Fruit fly (Drosophila melanogaster) whole organism, embryonic: Measurements from ENCODE around the gene CG10584.

Experiments
- Atf3 ChIP-seq: fragments of 200-800 bp; sonication (Bioruptor generic); optimal IDR thresholded peaks from 3 replicates; lab custom pipeline; 2016; ENCODE audit warnings: missing biosample characterization, missing genetic modification characterization
- CG11093 ChIP-seq: fragments of 200-800 bp; sonication (Bioruptor generic); IDR thresholded peaks from 3 replicates; pipeline ENCODE4 v1.3.6; 2022; ENCODE audit warnings: missing biosample characterization, missing genetic modification characterization
- CG11696 ChIP-seq: fragments of 200-800 bp; sonication (Bioruptor generic); IDR thresholded peaks from 2 replicates; pipeline ENCODE4 v1.3.6; 2022; ENCODE audit warnings: missing biosample characterization, missing genetic modification characterization
- CG12391 ChIP-seq: fragments of 200-800 bp; sonication (Bioruptor generic); optimal IDR thresholded peaks from 3 replicates; lab custom pipeline; 2018; ENCODE audit warnings: missing biosample characterization, mild to moderate bottlenecking, missing genetic modification characterization, moderate library complexity
- CG15479 ChIP-seq: fragments of 200-800 bp; sonication (Bioruptor generic); optimal IDR thresholded peaks from 3 replicates; lab custom pipeline; 2019; ENCODE audit warnings: missing biosample characterization, mild to moderate bottlenecking, missing genetic modification characterization, moderate library complexity
- CG15601 ChIP-seq: fragments of 200-800 bp; sonication (Bioruptor generic); optimal IDR thresholded peaks from 3 replicates; lab custom pipeline; 2019; ENCODE audit warnings: missing biosample characterization, mild to moderate bottlenecking, missing genetic modification characterization, moderate library complexity
- CG17802 ChIP-seq: fragments of 200-800 bp; sonication (Bioruptor generic); optimal IDR thresholded peaks from 2 replicates; lab custom pipeline; 2018; ENCODE audit warnings: missing biosample characterization, mild to moderate bottlenecking, missing genetic modification characterization, moderate library complexity
- CG31365 ChIP-seq: fragments of 200-800 bp; sonication (Bioruptor generic); optimal IDR thresholded peaks from 2 replicates; lab custom pipeline; 2018; ENCODE audit warnings: missing biosample characterization, mild to moderate bottlenecking, missing genetic modification characterization
- CG32772 ChIP-seq: fragments of 200-800 bp; sonication (Bioruptor generic); IDR thresholded peaks from 2 replicates; pipeline ENCODE4 v1.3.6; 2022; ENCODE audit warnings: missing biosample characterization, missing genetic modification characterization
- CG33213 ChIP-seq: fragments of 200-800 bp; sonication (Bioruptor generic); optimal IDR thresholded peaks from 3 replicates; lab custom pipeline; 2016; ENCODE audit warnings: missing biosample characterization, missing genetic modification characterization
- CG3847 ChIP-seq: fragments of 200-800 bp; sonication (Bioruptor generic); IDR thresholded peaks from 2 replicates; pipeline ENCODE4 v1.3.6; 2022; ENCODE audit warnings: missing biosample characterization, missing genetic modification characterization
- CG4360 ChIP-seq: fragments of 200-800 bp; sonication (Bioruptor generic); IDR thresholded peaks from 2 replicates; pipeline ENCODE4 v1.3.6; 2022; ENCODE audit warnings: missing biosample characterization, missing genetic modification characterization
- CG4424 ChIP-seq: fragments of 200-800 bp; sonication (Bioruptor generic); optimal IDR thresholded peaks from 3 replicates; lab custom pipeline; 2016; ENCODE audit warnings: missing biosample characterization, missing genetic modification characterization
- CG4617 ChIP-seq: fragments of 200-800 bp; sonication (Bioruptor generic); optimal IDR thresholded peaks from 3 replicates; lab custom pipeline; 2016; ENCODE audit warnings: missing biosample characterization, missing genetic modification characterization, borderline replicate concordance
- CG8478 ChIP-seq: fragments of >200 bp; optimal IDR thresholded peaks from 2 replicates; lab custom pipeline; 2018
- Chrac-16 ChIP-seq: fragments of 200-800 bp; sonication (Bioruptor generic); optimal IDR thresholded peaks from 3 replicates; lab custom pipeline; 2016; ENCODE audit warnings: missing biosample characterization, missing genetic modification characterization
- Fer2 ChIP-seq: fragments of 200-800 bp; sonication (Bioruptor generic); optimal IDR thresholded peaks from 2 replicates; lab custom pipeline; 2018; ENCODE audit warnings: missing biosample characterization, mild to moderate bottlenecking, missing genetic modification characterization, moderate library complexity
- Hr51 ChIP-seq, 2 experiments: fragments of 200-800 bp; sonication (Bioruptor generic); optimal IDR thresholded peaks; 2 replicates in 1 of 2; 3 replicates in 1 of 2; lab custom pipeline; 2016 to 2018; ENCODE audit warnings: missing biosample characterization in 2 of 2, missing genetic modification characterization in 2 of 2, mild to moderate bottlenecking in 1 of 2, moderate library complexity in 1 of 2
- Lim3 ChIP-seq: fragments of 200-800 bp; sonication (Bioruptor generic); IDR thresholded peaks from 2 replicates; pipeline ENCODE4 v1.3.6; 2022; ENCODE audit warnings: missing biosample characterization, missing genetic modification characterization
- MTF-1 ChIP-seq: fragments of 200-800 bp; sonication (Bioruptor generic); optimal IDR thresholded peaks from 2 replicates; lab custom pipeline; 2018; ENCODE audit warnings: missing biosample characterization, mild to moderate bottlenecking, missing genetic modification characterization, borderline replicate concordance
- Med ChIP-seq: fragments of 200-800 bp; sonication (Bioruptor generic); peaks from one replicate; lab custom pipeline; 2016; ENCODE audit warnings: missing biosample characterization, missing genetic modification characterization, mild to moderate bottlenecking, inconsistent platforms, moderate library complexity
- Nf-YC ChIP-seq: fragments of 200-800 bp; optimal IDR thresholded peaks from 3 replicates; lab custom pipeline; 2019; ENCODE audit warnings: missing biosample characterization, mild to moderate bottlenecking, missing genetic modification characterization, moderate library complexity
- NfI ChIP-seq: fragments of 200-800 bp; sonication (Bioruptor generic); optimal IDR thresholded peaks from 3 replicates; lab custom pipeline; 2018; ENCODE audit warnings: missing biosample characterization, mild to moderate bottlenecking, missing genetic modification characterization, moderate library complexity
- Sox100B ChIP-seq: fragments of 200-800 bp; sonication (Bioruptor generic); optimal IDR thresholded peaks from 3 replicates; lab custom pipeline; 2018; ENCODE audit warnings: missing biosample characterization, mild to moderate bottlenecking, missing genetic modification characterization
- Xrp1 ChIP-seq: fragments of 200-800 bp; sonication (Bioruptor generic); IDR thresholded peaks from 2 replicates; pipeline ENCODE4 v1.3.6; 2022; ENCODE audit warnings: missing biosample characterization, missing genetic modification characterization
- crol ChIP-seq: fragments of 200-800 bp; sonication (Bioruptor generic); IDR thresholded peaks from 2 replicates; pipeline ENCODE4 v1.3.6; 2022; ENCODE audit warnings: missing biosample characterization, missing genetic modification characterization
- crp ChIP-seq, 2 experiments: fragments of 200-800 bp; sonication (Bioruptor generic); optimal IDR thresholded peaks; 2 replicates in 1 of 2; 3 replicates in 1 of 2; lab custom pipeline; 2017; ENCODE audit warnings: missing biosample characterization in 2 of 2, missing genetic modification characterization in 2 of 2, mild to moderate bottlenecking in 1 of 2, moderate library complexity in 1 of 2
- cwo ChIP-seq: fragments of 200-800 bp; sonication (Bioruptor generic); optimal IDR thresholded peaks from 3 replicates; lab custom pipeline; 2017; ENCODE audit warnings: missing biosample characterization, missing genetic modification characterization, mild to moderate bottlenecking, moderate library complexity, missing genetic modification reagents
- dan ChIP-seq: fragments of 200-800 bp; sonication (Bioruptor generic); IDR thresholded peaks from 2 replicates; pipeline ENCODE4 v1.3.6; 2022; ENCODE audit warnings: missing biosample characterization, missing genetic modification characterization
- eve ChIP-seq, 2 experiments: fragments of >200 bp; optimal IDR thresholded peaks; 2 replicates each; lab custom pipeline; 2017; ENCODE audit warnings: missing biosample characterization in 2 of 2, missing genetic modification characterization in 2 of 2
- gt ChIP-seq: fragments of 200-800 bp; sonication (Bioruptor generic); IDR thresholded peaks from 2 replicates; pipeline ENCODE4 v1.3.6; 2022; ENCODE audit warnings: missing biosample characterization, missing genetic modification characterization
- lab ChIP-seq: fragments of 200-800 bp; sonication (Bioruptor generic); optimal IDR thresholded peaks from 3 replicates; lab custom pipeline; 2017; ENCODE audit warnings: missing biosample characterization, missing genetic modification characterization, mild to moderate bottlenecking, moderate library complexity, missing genetic modification reagents
- mam ChIP-seq: fragments of 200-800 bp; sonication (Bioruptor generic); optimal IDR thresholded peaks from 3 replicates; lab custom pipeline; 2016; ENCODE audit warnings: missing biosample characterization, missing genetic modification characterization
- mld ChIP-seq: fragments of 200-800 bp; sonication (Bioruptor generic); IDR thresholded peaks from 3 replicates; pipeline ENCODE4 v1.3.6; 2022; ENCODE audit warnings: missing biosample characterization, missing genetic modification characterization; ENCODE audit not compliant: partially characterized antibody
- nmo ChIP-seq: fragments of 200-800 bp; sonication (Bioruptor generic); optimal IDR thresholded peaks from 2 replicates; lab custom pipeline; 2018; ENCODE audit warnings: missing biosample characterization, mild to moderate bottlenecking, missing genetic modification characterization, moderate library complexity
- otp ChIP-seq: fragments of 200-800 bp; sonication (Bioruptor generic); IDR thresholded peaks from 3 replicates; pipeline ENCODE4, ENCODE4 v1.3.6; 2022; ENCODE audit warnings: missing biosample characterization, missing genetic modification characterization
- rib ChIP-seq: fragments of 200-800 bp; sonication (Bioruptor generic); IDR thresholded peaks from 2 replicates; pipeline ENCODE4 v1.3.6; 2022; ENCODE audit warnings: missing biosample characterization, missing genetic modification characterization
- sens ChIP-seq: fragments of 200-800 bp; sonication (Bioruptor generic); peaks from one replicate; lab custom pipeline; 2016; ENCODE audit warnings: missing biosample characterization, missing genetic modification characterization
- stc ChIP-seq: fragments of 200-800 bp; sonication (Bioruptor generic); IDR thresholded peaks from 2 replicates; pipeline ENCODE4 v1.3.6; 2022; ENCODE audit warnings: missing biosample characterization, missing genetic modification characterization

Gene CG10584

dm6 chr3L:21024965-21025833 is 6.0 kb downstream of the CG10584 start (continued):
- TF ChIP-seq CG15479 (no peak), MTF-1 (GFP tag; lab: Kevin White, UChicago) (no peak), CG33213 (GFP tag; lab: Kevin White, UChicago) (no peak), Chrac-16 (GFP tag; lab: Kevin White, UChicago) (no peak), CG15601 (tag; lab: Kevin White, UChicago) (no peak), cwo (GFP tag; lab: Kevin White, UChicago) (no peak), CG4617 (GFP tag; lab: Kevin White, UChicago) (no peak), NfI (GFP tag; lab: Kevin White, UChicago) (no peak), CG12391 (tag; lab: Kevin White, UChicago) (no peak), gt (no peak), Sox100B (no peak), Lim3 (GFP tag; lab: Robert Waterston, UW) (no peak), CG4424 (GFP tag; lab: Kevin White, UChicago) (peak; percentile 7), CG31365 (tag; lab: Kevin White, UChicago) (no peak), rib (no peak), CG8478 (lab: Kevin White, UChicago) (no peak), sens (GFP tag; lab: Kevin White, UChicago) (peak; percentile 90), CG32772 (GFP tag; lab: Robert Waterston, UW) (no peak), nmo (GFP tag; lab: Kevin White, UChicago) (no peak), Nf-YC (no peak), CG17802 (tag; lab: Kevin White, UChicago) (no peak), Atf3 (GFP tag; lab: Kevin White, UChicago) (no peak), mam (GFP tag; lab: Kevin White, UChicago) (peak; percentile 4), CG11093 (GFP tag; lab: Robert Waterston, UW) (no peak), Fer2 (no peak), eve (GFP tag; optimal IDR thresholded peaks at IDR 0.05; lab: Kevin White, UChicago) (no peak), Hr51 (GFP tag; optimal IDR thresholded peaks at IDR 0.05; lab: Kevin White, UChicago) (no peak)

- TF ChIP-seq Xrp1 (GFP tag; lab: Robert Waterston, UW) (0 out of 2 replicates have a peak, but pooled peaks have one; percentile 6), crol (GFP tag; lab: Robert Waterston, UW) (peak; percentile 75), CG4360 (GFP tag; lab: Robert Waterston, UW) (no peak), CG11696 (GFP tag; lab: Robert Waterston, UW) (no peak), stc (GFP tag; lab: Robert Waterston, UW) (no peak), crp (GFP tag; optimal IDR thresholded peaks at IDR 0.05; lab: Kevin White, UChicago) (peak in 1 of 2 experiments; percentile 1), otp (GFP tag; lab: Robert Waterston, UW) (no peak), lab (GFP tag; lab: Kevin White, UChicago) (peak; percentile 26), dan (GFP tag; lab: Robert Waterston, UW) (no peak), Med (peak; percentile 47), mld (peak; percentile 13; the same call in 1 of the 3 replicates), CG3847 (no peak)
Observed at dm6 chr3L:21024563-21024962, 6.6 kb downstream of the CG10584 start.
